Fruit fly (Drosophila melanogaster) whole organism: Measurements from ENCODE around the gene scyl.

Experiments
- CG8478 ChIP-seq: fragments of >200 bp; optimal IDR thresholded peaks from 2 replicates; lab custom pipeline; 2018; ENCODE audit warnings: inconsistent platforms
- Dll ChIP-seq: fragments of >200 bp; optimal IDR thresholded peaks from 2 replicates; lab custom pipeline; 2017
- EcR ChIP-seq, 2 experiments: fragments of >200 bp; optimal IDR thresholded peaks; 2 replicates each; lab custom pipeline; 2017; ENCODE audit warnings: missing biosample characterization in 2 of 2, missing genetic modification characterization in 2 of 2, missing genetic modification reagents in 2 of 2
- pan ChIP-seq: fragments of >200 bp; optimal IDR thresholded peaks from 2 replicates; lab custom pipeline; 2017
- psq ChIP-seq: fragments of >200 bp; optimal IDR thresholded peaks from 2 replicates; lab custom pipeline; 2017
- usp ChIP-seq: fragments of >200 bp; optimal IDR thresholded peaks from 2 replicates; lab custom pipeline; 2017; ENCODE audit warnings: missing biosample characterization, missing genetic modification characterization, mixed read lengths

DNA sequence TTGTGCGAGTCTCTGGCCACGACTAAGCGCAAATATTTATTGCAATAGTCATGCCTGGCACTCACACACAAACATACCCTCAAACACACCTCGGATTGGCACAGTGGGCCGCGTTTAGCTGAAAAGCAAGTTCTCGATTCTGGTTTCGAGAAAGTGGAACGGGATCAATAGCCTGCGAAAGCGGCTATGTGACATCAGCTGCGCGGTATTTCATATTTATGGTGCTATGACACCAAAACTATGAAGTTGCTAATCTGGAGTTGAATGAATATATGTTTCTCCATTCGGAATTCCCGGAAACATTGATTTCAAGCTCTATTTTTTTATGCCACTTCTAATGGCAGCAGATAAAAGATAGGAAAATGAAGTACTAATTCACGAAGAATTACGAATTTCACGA, 34.2 kb upstream of the scyl start:
- TF ChIP-seq EcR (GFP tag; optimal IDR thresholded peaks at IDR 0.05; lab: Kevin White, UChicago) (no peak), CG8478 (lab: Kevin White, UChicago) (no peak), usp (GFP tag; lab: Kevin White, UChicago) (no peak), pan (lab: Kevin White, UChicago) (no peak), psq (lab: Kevin White, UChicago) (no peak), Dll (lab: Kevin White, UChicago) (no peak)
